Fruit fly (Drosophila melanogaster) whole organism, wandering third instar larva: ENCODE results near the gene gish.

Experiments used
- Abd-B ChIP-seq: fragments of >200 bp; optimal IDR thresholded peaks from 2 replicates; lab custom pipeline; 2017; ENCODE audit warnings: missing biosample characterization, missing genetic modification characterization
- CG9705 ChIP-seq: fragments of 200-800 bp; sonication (Bioruptor generic); optimal IDR thresholded peaks from 2 replicates; lab custom pipeline; 2018; ENCODE audit warnings: missing biosample characterization, mild to moderate bottlenecking, missing genetic modification characterization
- CrebA ChIP-seq: fragments of 200-800 bp; sonication (Bioruptor generic); optimal IDR thresholded peaks from 2 replicates; lab custom pipeline; 2016; ENCODE audit warnings: missing biosample characterization, mild to moderate bottlenecking, missing genetic modification characterization, borderline replicate concordance
- Dfd ChIP-seq: fragments of >200 bp; optimal IDR thresholded peaks from 2 replicates; lab custom pipeline; 2017; ENCODE audit warnings: missing biosample characterization, missing genetic modification characterization
- HLH106 ChIP-seq: fragments of 200-800 bp; optimal IDR thresholded peaks from 3 replicates; lab custom pipeline; 2019; ENCODE audit warnings: missing biosample characterization, mild to moderate bottlenecking, missing genetic modification characterization, moderate library complexity
- Hnf4 ChIP-seq: fragments of 200-800 bp; sonication (Bioruptor generic); optimal IDR thresholded peaks from 2 replicates; lab custom pipeline; 2016; ENCODE audit warnings: missing biosample characterization, mild to moderate bottlenecking, missing genetic modification characterization
- Mio ChIP-seq: sonication (Bioruptor generic); optimal IDR thresholded peaks from 2 replicates; lab custom pipeline; 2016; ENCODE audit warnings: missing biosample characterization, missing genetic modification characterization
- OdsH ChIP-seq: fragments of 200-800 bp; sonication (Bioruptor generic); optimal IDR thresholded peaks from 2 replicates; lab custom pipeline; 2016; ENCODE audit warnings: missing biosample characterization, mild to moderate bottlenecking, missing genetic modification characterization
- Rel ChIP-seq, 2 experiments: fragments of 200-800 bp; sonication (Bioruptor generic) in 1 of 2; optimal IDR thresholded peaks; 2 replicates in 1 of 2; 3 replicates in 1 of 2; lab custom pipeline; 2016 to 2019; ENCODE audit warnings: mild to moderate bottlenecking in 2 of 2, missing biosample characterization in 2 of 2, missing genetic modification characterization in 2 of 2, moderate library complexity in 1 of 2
- br ChIP-seq: fragments of 200-800 bp; sonication (Bioruptor generic); optimal IDR thresholded peaks from 2 replicates; lab custom pipeline; 2016; ENCODE audit warnings: missing biosample characterization, missing genetic modification characterization
- dl ChIP-seq, 2 experiments: fragments of 175-275, 200-275 bp in 1 of 2; fragments of 200-275 bp in 1 of 2; sonication (Bioruptor generic); optimal IDR thresholded peaks; lab custom pipeline; 2018; ENCODE audit warnings: mild to moderate bottlenecking in 2 of 2, missing biosample characterization in 2 of 2, missing genetic modification characterization in 2 of 2, moderate library complexity in 2 of 2; ENCODE audit not compliant: partially characterized antibody in 2 of 2, insufficient read depth in 1 of 2
- foxo ChIP-seq, 2 experiments: fragments of 200-800 bp; sonication (Bioruptor generic); optimal IDR thresholded peaks; 2 replicates in 1 of 2; 3 replicates in 1 of 2; lab custom pipeline; 2016 to 2017; ENCODE audit warnings: missing biosample characterization in 2 of 2, missing genetic modification characterization in 2 of 2
- h ChIP-seq: fragments of 200-800 bp; sonication (Bioruptor generic); optimal IDR thresholded peaks from 3 replicates; lab custom pipeline; 2016; ENCODE audit warnings: missing biosample characterization, mild to moderate bottlenecking, missing genetic modification characterization
- usp ChIP-seq: fragments of >200 bp; optimal IDR thresholded peaks from 2 replicates; lab custom pipeline; 2017; ENCODE audit warnings: missing biosample characterization, missing genetic modification characterization

DNA sequence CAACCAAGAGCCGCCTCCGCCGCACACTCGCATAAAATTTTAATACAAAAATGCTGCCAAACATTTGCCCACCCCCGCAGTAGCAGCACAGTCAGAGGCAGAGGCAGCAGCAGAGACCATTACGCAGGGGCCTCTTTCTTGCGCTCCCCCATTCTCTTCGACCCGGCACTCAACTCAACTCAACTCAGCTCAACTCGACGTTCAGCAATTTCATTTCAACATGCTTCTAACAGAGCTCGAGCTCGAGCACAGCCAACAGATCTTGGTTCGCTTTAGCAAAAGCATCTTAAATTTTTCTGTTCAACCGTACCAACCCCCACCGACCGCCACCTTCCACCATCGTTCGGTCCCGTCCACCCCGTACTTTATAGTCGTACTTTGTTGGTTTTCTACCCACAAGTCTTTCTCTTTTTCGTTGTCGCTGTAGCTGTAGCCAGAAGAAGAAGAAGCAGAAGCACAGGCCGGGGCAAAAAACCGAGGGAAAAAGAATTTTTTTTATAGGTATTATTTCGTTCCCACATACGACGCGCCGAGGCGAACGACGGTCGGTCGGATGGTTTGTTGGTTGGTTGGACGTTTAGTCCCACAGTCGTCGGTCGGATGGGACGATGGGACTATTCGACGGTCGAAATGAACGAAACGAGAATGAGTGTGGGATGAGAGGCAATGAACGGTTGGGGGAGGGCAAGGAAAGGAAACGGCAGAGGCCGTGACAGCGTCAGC, 36.9 kb upstream of the gish start:
- TF ChIP-seq foxo (GFP tag; optimal IDR thresholded peaks at IDR 0.05; lab: Kevin White, UChicago) (peak in 1 of 2 experiments; percentile 69), Abd-B (GFP tag; lab: Kevin White, UChicago) (no peak), CrebA (peak; percentile 93), h (GFP tag; lab: Kevin White, UChicago) (peak; percentile 82), Dfd (GFP tag; lab: Kevin White, UChicago) (no peak), br (GFP tag; lab: Kevin White, UChicago) (peak; percentile 59), Hnf4 (GFP tag; lab: Kevin White, UChicago) (peak; percentile 66), HLH106 (no peak), Rel (GFP tag; optimal IDR thresholded peaks at IDR 0.05; lab: Kevin White, UChicago) (peak; percentile 42), Rel (tag; optimal IDR thresholded peaks at IDR 0.05; lab: Kevin White, UChicago) (peak; percentile 85), Mio (GFP tag; lab: Kevin White, UChicago) (no peak), usp (no peak), CG9705 (GFP tag; lab: Kevin White, UChicago) (no peak), dl (GFP tag; optimal IDR thresholded peaks at IDR 0.05; lab: Kevin White, UChicago; ENCODE audit: insufficient read depth in 1 of 2, partially characterized antibody in 2 of 2) (peak; percentile 24 to 86), OdsH (GFP tag; lab: Kevin White, UChicago) (no peak)
